Worm (Caenorhabditis elegans) whole organism, late embryonic: ENCODE measurements around the gene srw-1.

Experiments
- C38D4.7 ChIP-seq: fragments of 200-800 bp; sonication (Bioruptor generic); optimal IDR thresholded peaks from 2 replicates; lab custom pipeline; 2018; ENCODE audit warnings: mild to moderate bottlenecking, missing genetic modification characterization, moderate library complexity, missing compliant biosample characterization
- F13H6.1 ChIP-seq: sonication (generic microtip); optimal IDR thresholded peaks from 2 replicates; lab custom pipeline; 2016; ENCODE audit warnings: missing genetic modification characterization, missing compliant biosample characterization
- K02D7.2 ChIP-seq: sonication (generic microtip); optimal IDR thresholded peaks from 2 replicates; lab custom pipeline; 2017; ENCODE audit warnings: mild to moderate bottlenecking, missing genetic modification characterization, missing compliant biosample characterization
- ceh-14 ChIP-seq: sonication (generic microtip); optimal IDR thresholded peaks from 2 replicates; lab custom pipeline; 2016; ENCODE audit warnings: missing genotype, missing genetic modification characterization, missing compliant biosample characterization
- ceh-19 ChIP-seq: fragments of 200-800 bp; sonication (Bioruptor generic); optimal IDR thresholded peaks from 2 replicates; lab custom pipeline; 2018; ENCODE audit warnings: mild to moderate bottlenecking, missing genetic modification characterization, missing compliant biosample characterization
- ceh-24 ChIP-seq: sonication (generic microtip); optimal IDR thresholded peaks from 2 replicates; lab custom pipeline; 2016; ENCODE audit warnings: mild to moderate bottlenecking, missing genetic modification characterization, missing compliant biosample characterization
- ceh-31 ChIP-seq: sonication (generic microtip); optimal IDR thresholded peaks from 2 replicates; lab custom pipeline; 2016; ENCODE audit warnings: missing genetic modification characterization, missing compliant biosample characterization
- ceh-45 ChIP-seq: fragments of 200-800 bp; sonication (Bioruptor generic); IDR thresholded peaks from 2 replicates; pipeline ENCODE4 v1.3.6; 2022; ENCODE audit warnings: missing genetic modification reagents, missing genetic modification characterization, missing compliant biosample characterization
- ceh-48 ChIP-seq: sonication (generic microtip); optimal IDR thresholded peaks from 2 replicates; lab custom pipeline; 2016; ENCODE audit warnings: missing genetic modification characterization, inconsistent platforms, missing compliant biosample characterization
- ceh-9 ChIP-seq: sonication (generic microtip); optimal IDR thresholded peaks from 2 replicates; lab custom pipeline; 2016; ENCODE audit warnings: mild to moderate bottlenecking, missing genetic modification characterization, inconsistent platforms, missing compliant biosample characterization
- dve-1 ChIP-seq: sonication (generic microtip); optimal IDR thresholded peaks from 2 replicates; lab custom pipeline; 2017; ENCODE audit warnings: antibody characterized with exemption, mild to moderate bottlenecking, missing genetic modification characterization, missing compliant biosample characterization
- fax-1 ChIP-seq: sonication (generic microtip); optimal IDR thresholded peaks from 2 replicates; lab custom pipeline; 2016; ENCODE audit warnings: missing genotype, missing genetic modification characterization, missing compliant biosample characterization
- hlh-13 ChIP-seq: fragments of 200-800 bp; sonication (Bioruptor generic); optimal IDR thresholded peaks from 2 replicates; lab custom pipeline; 2018; ENCODE audit warnings: mild to moderate bottlenecking, missing genetic modification characterization, missing compliant biosample characterization
- hlh-15 ChIP-seq: sonication (generic microtip); optimal IDR thresholded peaks from 2 replicates; lab custom pipeline; 2016; ENCODE audit warnings: missing genetic modification characterization, missing compliant biosample characterization
- hlh-30 ChIP-seq: sonication (generic microtip); optimal IDR thresholded peaks from 2 replicates; lab custom pipeline; 2017; ENCODE audit warnings: antibody characterized with exemption, missing genetic modification characterization, missing compliant biosample characterization; ENCODE audit not compliant: insufficient read depth
- hlh-8 ChIP-seq: sonication (generic microtip); optimal IDR thresholded peaks from 2 replicates; lab custom pipeline; 2016; ENCODE audit warnings: missing genotype, missing genetic modification characterization, missing compliant biosample characterization
- lim-6 ChIP-seq: sonication (generic microtip); optimal IDR thresholded peaks from 2 replicates; lab custom pipeline; 2016; ENCODE audit warnings: missing genetic modification characterization, missing compliant biosample characterization
- lin-11 ChIP-seq: fragments of 200-800 bp; sonication (Bioruptor generic); optimal IDR thresholded peaks from 2 replicates; lab custom pipeline; 2018; ENCODE audit warnings: mild to moderate bottlenecking, missing genetic modification characterization, missing compliant biosample characterization
- mec-3 ChIP-seq: sonication (generic microtip); optimal IDR thresholded peaks from 2 replicates; lab custom pipeline; 2016; ENCODE audit warnings: borderline replicate concordance, missing genetic modification characterization, missing compliant biosample characterization
- nfya-1 ChIP-seq: sonication (generic microtip); optimal IDR thresholded peaks from 2 replicates; lab custom pipeline; 2017; ENCODE audit warnings: missing genetic modification characterization, mild to moderate bottlenecking, missing compliant biosample characterization, antibody characterized with exemption, moderate library complexity
- nhr-11 ChIP-seq: fragments of 150-350 bp; optimal IDR thresholded peaks from 2 replicates; lab custom pipeline; 2014; ENCODE audit warnings: missing biosample characterization, missing genetic modification characterization
- nhr-232 ChIP-seq: sonication (generic microtip); optimal IDR thresholded peaks from 2 replicates; lab custom pipeline; 2016; ENCODE audit warnings: missing genetic modification characterization, missing compliant biosample characterization
- odd-2 ChIP-seq: sonication (generic microtip); optimal IDR thresholded peaks from 2 replicates; lab custom pipeline; 2017; ENCODE audit warnings: antibody characterized with exemption, mild to moderate bottlenecking, missing genetic modification characterization, missing compliant biosample characterization
- pat-9 ChIP-seq: fragments of 200-800 bp; sonication (Bioruptor generic); optimal IDR thresholded peaks from 2 replicates; lab custom pipeline; 2018; ENCODE audit warnings: mild to moderate bottlenecking, missing genetic modification characterization, moderate library complexity, missing compliant biosample characterization
- pax-1 ChIP-seq: fragments of 150-350 bp; optimal IDR thresholded peaks from 2 replicates; lab custom pipeline; 2014; ENCODE audit warnings: missing biosample characterization, missing genetic modification characterization
- pha-4 ChIP-seq: fragments of 150-350 bp; optimal IDR thresholded peaks from 2 replicates; lab custom pipeline; 2018; ENCODE audit warnings: missing biosample characterization, missing genetic modification reagents, missing genetic modification characterization
- ref-2 ChIP-seq: sonication (generic microtip); optimal IDR thresholded peaks from 2 replicates; lab custom pipeline; 2016; ENCODE audit warnings: missing genetic modification characterization, missing compliant biosample characterization
- rnt-1 ChIP-seq: sonication (generic microtip); optimal IDR thresholded peaks from 2 replicates; lab custom pipeline; 2016; ENCODE audit warnings: missing genetic modification characterization, missing compliant biosample characterization
- tbx-7 ChIP-seq: sonication (generic microtip); optimal IDR thresholded peaks from 2 replicates; lab custom pipeline; 2016; ENCODE audit warnings: missing genotype, missing genetic modification characterization, missing compliant biosample characterization
- unc-3 ChIP-seq, 2 experiments: fragments of 200-800 bp in 1 of 2; sonication (Bioruptor generic) in 1 of 2; sonication (generic microtip) in 1 of 2; conservative IDR thresholded peaks in 1 of 2; optimal IDR thresholded peaks in 1 of 2; 2 replicates each; pipeline versions ENCODE4 v1.3.6 to Lab custom; 2016 to 2022; ENCODE audit warnings: missing compliant biosample characterization in 2 of 2, missing genetic modification characterization in 2 of 2, missing genetic modification reagents in 1 of 2
- unc-42 ChIP-seq: sonication (generic microtip); optimal IDR thresholded peaks from 2 replicates; lab custom pipeline; 2016; ENCODE audit warnings: missing genotype, missing genetic modification characterization, missing compliant biosample characterization
- unc-55 ChIP-seq: sonication (generic microtip); optimal IDR thresholded peaks from 2 replicates; lab custom pipeline; 2017; ENCODE audit warnings: missing biosample characterization, missing genetic modification reagents, missing genetic modification characterization
- unc-86 ChIP-seq: sonication (generic microtip); optimal IDR thresholded peaks from 2 replicates; lab custom pipeline; 2016; ENCODE audit warnings: missing genetic modification characterization, missing compliant biosample characterization

srw-1 gene

ce11 chrV:15197955-15198354, at the start of gene srw-1:
TSS of gene srw-1 (plus strand) at chrV:15198255.
- TF ChIP-seq nfya-1 (tag; lab: Kevin White, UChicago) (no peak), unc-86 (no peak), hlh-8 (tag; lab: Kevin White, UChicago) (no peak), pha-4 (tag; lab: Kevin White, UChicago) (no peak), K02D7.2 (no peak), nhr-232 (tag; lab: Kevin White, UChicago) (no peak), ceh-48 (tag; lab: Kevin White, UChicago) (no peak), F13H6.1 (no peak), rnt-1 (tag; lab: Kevin White, UChicago) (no peak), nhr-11 (no peak), ceh-31 (tag; lab: Kevin White, UChicago) (no peak)

ce11 chrV:15148800-15149199, 49.3 kb upstream of the srw-1 start, which contains the start of gene T09F5.1:
TSS of gene T09F5.1 (plus strand) at chrV:15149100.
- TF ChIP-seq ceh-14 (tag; lab: Kevin White, UChicago): no peak
- TF ChIP-seq ceh-24 (tag; lab: Kevin White, UChicago): no peak
- TF ChIP-seq rnt-1 (tag; lab: Kevin White, UChicago): peak; percentile 5

- no peak for TF ChIP-seq unc-3 (GFP tag; conservative IDR thresholded peaks at IDR 0.05; lab: Robert Waterston, UW)
- TF ChIP-seq unc-3 (tag; optimal IDR thresholded peaks at IDR 0.05; lab: Kevin White, UChicago): no peak
- TF ChIP-seq nfya-1 (tag; lab: Kevin White, UChicago): peak; percentile 69
Measured at ce11 chrV:15150176-15150575, 47.9 kb upstream of the srw-1 start.

ce11 chrV:15150661-15151060, 47.4 kb upstream of the srw-1 start, which contains the start of gene T09F5.2:
TSS of gene T09F5.2 (plus strand) at chrV:15150961.
- TF ChIP-seq fax-1 (tag; lab: Kevin White, UChicago) (no peak), ceh-9 (tag; lab: Kevin White, UChicago) (no peak), nfya-1 (tag; lab: Kevin White, UChicago) (no peak)

- TF ChIP-seq unc-55 (GFP tag; lab: Kevin White, UChicago) (no peak), tbx-7 (tag; lab: Kevin White, UChicago) (no peak), nhr-11 (no peak), lin-11 (tag; lab: Kevin White, UChicago) (no peak)
Measured at ce11 chrV:15152010-15152409, 46.0 kb upstream of the srw-1 start.

ce11 chrV:15153277-15153676, 44.8 kb upstream of the srw-1 start, which contains the start of gene srh-55:
TSS of gene srh-55 (plus strand) at chrV:15153577.
- TF ChIP-seq dve-1 (tag; lab: Kevin White, UChicago) (no peak), odd-2 (tag; lab: Kevin White, UChicago) (no peak), tbx-7 (tag; lab: Kevin White, UChicago) (no peak), hlh-13 (GFP tag; lab: Kevin White, UChicago) (no peak), C38D4.7 (no peak), mec-3 (tag; lab: Kevin White, UChicago) (no peak), hlh-30 (no peak), unc-55 (GFP tag; lab: Kevin White, UChicago) (no peak), ceh-45 (GFP tag; lab: Robert Waterston, UW) (no peak), pat-9 (tag; lab: Kevin White, UChicago) (no peak), lim-6 (tag; lab: Kevin White, UChicago) (no peak), ceh-19 (GFP tag; lab: Kevin White, UChicago) (no peak), pax-1 (tag; lab: Kevin White, UChicago) (no peak), ref-2 (tag; lab: Kevin White, UChicago) (no peak), hlh-8 (tag; lab: Kevin White, UChicago) (no peak), lin-11 (tag; lab: Kevin White, UChicago) (no peak), unc-42 (tag; lab: Kevin White, UChicago) (no peak), hlh-15 (tag; lab: Kevin White, UChicago) (no peak)
